Fruit fly (Drosophila melanogaster) whole organism, embryonic: ENCODE results near the gene CG6652.

Experiments
- Blimp-1 ChIP-seq: fragments of 200-800 bp; sonication (Bioruptor generic); optimal IDR thresholded peaks from 3 replicates; lab custom pipeline; 2018; ENCODE audit warnings: missing biosample characterization, missing genetic modification characterization, mild to moderate bottlenecking, moderate library complexity, missing genetic modification reagents
- Bteb2 ChIP-seq: fragments of 200-800 bp; sonication (Bioruptor generic); optimal IDR thresholded peaks from 2 replicates; lab custom pipeline; 2016; ENCODE audit warnings: missing biosample characterization, missing genetic modification characterization
- CG11560 ChIP-seq: fragments of 200-800 bp; sonication (Bioruptor generic); IDR thresholded peaks from 3 replicates; pipeline ENCODE4 v1.3.6; 2022; ENCODE audit warnings: missing biosample characterization, missing genetic modification characterization
- CG12219 ChIP-seq: fragments of 200-800 bp; sonication (Bioruptor generic); optimal IDR thresholded peaks from 3 replicates; lab custom pipeline; 2018; ENCODE audit warnings: missing biosample characterization, mild to moderate bottlenecking, missing genetic modification characterization
- CG12744 ChIP-seq: fragments of 200-800 bp; sonication (Bioruptor generic); optimal IDR thresholded peaks from 2 replicates; lab custom pipeline; 2016; ENCODE audit warnings: missing biosample characterization, missing genetic modification characterization
- CG15696 ChIP-seq: fragments of 200-800 bp; sonication (Bioruptor generic); optimal IDR thresholded peaks from 2 replicates; lab custom pipeline; 2019; ENCODE audit warnings: missing biosample characterization, mild to moderate bottlenecking, missing genetic modification characterization, moderate library complexity
- CG1647 ChIP-seq: fragments of 200-800 bp; sonication (Bioruptor generic); optimal IDR thresholded peaks from 3 replicates; lab custom pipeline; 2016; ENCODE audit warnings: missing biosample characterization, missing genetic modification characterization
- CG17186 ChIP-seq: fragments of 200-800 bp; sonication (Bioruptor generic); optimal IDR thresholded peaks from 3 replicates; lab custom pipeline; 2017; ENCODE audit warnings: missing biosample characterization, missing genetic modification reagents, missing genetic modification characterization
- CG2116 ChIP-seq: fragments of 200-800 bp; sonication (Bioruptor generic); optimal IDR thresholded peaks from 3 replicates; lab custom pipeline; 2018; ENCODE audit warnings: missing biosample characterization, mild to moderate bottlenecking, missing genetic modification characterization
- CG2202 ChIP-seq: fragments of 200-800 bp; sonication (Bioruptor generic); optimal IDR thresholded peaks from 2 replicates; lab custom pipeline; 2018; ENCODE audit warnings: missing biosample characterization, mild to moderate bottlenecking, missing genetic modification characterization
- CG3065 ChIP-seq: fragments of 200-800 bp; sonication (Bioruptor generic); optimal IDR thresholded peaks from 2 replicates; lab custom pipeline; 2016; ENCODE audit warnings: missing biosample characterization, missing genetic modification characterization
- CG33557 ChIP-seq: fragments of 200-800 bp; sonication (Bioruptor generic); optimal IDR thresholded peaks from 2 replicates; lab custom pipeline; 2019; ENCODE audit warnings: missing biosample characterization, mild to moderate bottlenecking, missing genetic modification characterization, moderate library complexity
- CG4360 ChIP-seq: fragments of 200-800 bp; sonication (Bioruptor generic); IDR thresholded peaks from 2 replicates; pipeline ENCODE4 v1.3.6; 2022; ENCODE audit warnings: missing biosample characterization, missing genetic modification characterization
- CG5245 ChIP-seq: fragments of 200-800 bp; sonication (Bioruptor generic); optimal IDR thresholded peaks from 3 replicates; lab custom pipeline; 2016; ENCODE audit warnings: missing biosample characterization, missing genetic modification characterization
- CG6254 ChIP-seq: fragments of 200-800 bp; sonication (Bioruptor generic); optimal IDR thresholded peaks from 3 replicates; lab custom pipeline; 2017; ENCODE audit warnings: mild to moderate bottlenecking, missing biosample characterization, missing genetic modification reagents, missing genetic modification characterization
- CG6791 ChIP-seq: fragments of 200-800 bp; sonication (Bioruptor generic); IDR thresholded peaks from 3 replicates; pipeline ENCODE4 v1.3.6; 2022; ENCODE audit warnings: missing biosample characterization, missing genetic modification characterization; ENCODE audit not compliant: partially characterized antibody
- CG7928 ChIP-seq: fragments of 200-800 bp; sonication (Bioruptor generic); optimal IDR thresholded peaks from 2 replicates; lab custom pipeline; 2017; ENCODE audit warnings: missing biosample characterization, mild to moderate bottlenecking, missing genetic modification characterization
- CG8290 ChIP-seq, 3 experiments: fragments of 200-800 bp; sonication (Bioruptor generic); optimal IDR thresholded peaks; 2 replicates each; lab custom pipeline; 2016 to 2019; ENCODE audit warnings: missing biosample characterization in 3 of 3, missing genetic modification characterization in 3 of 3, mild to moderate bottlenecking in 2 of 3, moderate library complexity in 1 of 3
- CG9609 ChIP-seq: fragments of 200-800 bp; sonication (Bioruptor generic); optimal IDR thresholded peaks from 3 replicates; lab custom pipeline; 2016; ENCODE audit warnings: missing biosample characterization, missing genetic modification characterization
- Chrac-16 ChIP-seq: fragments of 200-800 bp; sonication (Bioruptor generic); optimal IDR thresholded peaks from 3 replicates; lab custom pipeline; 2016; ENCODE audit warnings: missing biosample characterization, missing genetic modification characterization
- CrebB ChIP-seq: fragments of 200-800 bp; sonication (Bioruptor generic); optimal IDR thresholded peaks from 3 replicates; lab custom pipeline; 2018; ENCODE audit warnings: missing biosample characterization, mild to moderate bottlenecking, missing genetic modification characterization
- Doc3 ChIP-seq: fragments of 200-800 bp; sonication (Bioruptor generic); IDR thresholded peaks from 3 replicates; pipeline ENCODE4 v1.3.6; 2022; ENCODE audit warnings: missing biosample characterization, missing genetic modification characterization; ENCODE audit not compliant: partially characterized antibody
- Drgx ChIP-seq: fragments of 200-800 bp; sonication (Bioruptor generic); IDR thresholded peaks from 2 replicates; pipeline ENCODE4 v1.3.6; 2022; ENCODE audit warnings: missing biosample characterization, missing genetic modification characterization
- E2f1 ChIP-seq: fragments of 200-800 bp; sonication (Bioruptor generic); IDR thresholded peaks from 2 replicates; pipeline ENCODE4 v1.3.6; 2022; ENCODE audit warnings: missing biosample characterization, missing genetic modification characterization
- HmgZ ChIP-seq: fragments of 200-800 bp; sonication (Bioruptor generic); optimal IDR thresholded peaks from 2 replicates; lab custom pipeline; 2018; ENCODE audit warnings: missing biosample characterization, mild to moderate bottlenecking, missing genetic modification characterization
- MTF-1 ChIP-seq: fragments of 200-800 bp; sonication (Bioruptor generic); optimal IDR thresholded peaks from 2 replicates; lab custom pipeline; 2018; ENCODE audit warnings: missing biosample characterization, mild to moderate bottlenecking, missing genetic modification characterization, borderline replicate concordance
- Mad ChIP-seq: fragments of 200-800 bp; sonication (Bioruptor generic); optimal IDR thresholded peaks from 2 replicates; lab custom pipeline; 2016; ENCODE audit warnings: missing biosample characterization, missing genetic modification characterization
- Poxn ChIP-seq: fragments of 200-800 bp; sonication (Bioruptor generic); IDR thresholded peaks from 2 replicates; pipeline ENCODE4 v1.3.6; 2022; ENCODE audit warnings: missing biosample characterization, missing genetic modification characterization
- Trl ChIP-seq, 3 experiments: fragments of >200 bp in 2 of 3; fragments of 200-800 bp in 1 of 3; sonication (Bioruptor generic) in 1 of 3; optimal IDR thresholded peaks; 2 replicates in 1 of 3; 3 replicates in 2 of 3; lab custom pipeline; 2016 to 2017; ENCODE audit warnings: missing biosample characterization in 1 of 3, missing genetic modification characterization in 1 of 3
- YL-1 ChIP-seq: fragments of 200-800 bp; sonication (Bioruptor generic); optimal IDR thresholded peaks from 3 replicates; lab custom pipeline; 2017; ENCODE audit warnings: missing biosample characterization, mild to moderate bottlenecking, missing genetic modification characterization
- al ChIP-seq: fragments of 200-800 bp; sonication (Bioruptor generic); IDR thresholded peaks from 2 replicates; pipeline ENCODE4 v1.3.6; 2022; ENCODE audit warnings: missing biosample characterization, missing genetic modification characterization
- ash1 ChIP-seq: fragments of 200-800 bp; sonication (Bioruptor generic); optimal IDR thresholded peaks from 2 replicates; lab custom pipeline; 2018; ENCODE audit warnings: missing biosample characterization, mild to moderate bottlenecking, missing genetic modification characterization
- bsh ChIP-seq, 2 experiments: fragments of 200-800 bp; sonication (Bioruptor generic); optimal IDR thresholded peaks; 2 replicates each; lab custom pipeline; 2017 to 2018; ENCODE audit warnings: mild to moderate bottlenecking in 2 of 2, missing biosample characterization in 2 of 2, missing genetic modification characterization in 2 of 2, moderate library complexity in 1 of 2
- cwo ChIP-seq: fragments of 200-800 bp; sonication (Bioruptor generic); optimal IDR thresholded peaks from 3 replicates; lab custom pipeline; 2017; ENCODE audit warnings: missing biosample characterization, missing genetic modification characterization, mild to moderate bottlenecking, moderate library complexity, missing genetic modification reagents
- danr ChIP-seq: fragments of 200-800 bp; sonication (Bioruptor generic); IDR thresholded peaks from 2 replicates; pipeline ENCODE4 v1.3.6; 2022; ENCODE audit warnings: missing biosample characterization, missing genetic modification characterization
- esg ChIP-seq: fragments of 200-800 bp; sonication (Bioruptor generic); conservative IDR thresholded peaks from 2 replicates; pipeline ENCODE4 v1.3.6; 2022; ENCODE audit warnings: missing biosample characterization, missing genetic modification characterization
- ftz-f1 ChIP-seq: fragments of 200-800 bp; sonication (Bioruptor generic); optimal IDR thresholded peaks from 2 replicates; lab custom pipeline; 2016; ENCODE audit warnings: missing biosample characterization, missing genetic modification characterization
- gce ChIP-seq: fragments of 200-800 bp; sonication (Bioruptor generic); IDR thresholded peaks from 3 replicates; pipeline ENCODE4 v1.3.6; 2022; ENCODE audit warnings: missing biosample characterization, missing genetic modification characterization
- gcm ChIP-seq: fragments of 200-800 bp; sonication (Bioruptor generic); optimal IDR thresholded peaks from 2 replicates; lab custom pipeline; 2019; ENCODE audit warnings: missing biosample characterization, mild to moderate bottlenecking, missing genetic modification characterization, moderate library complexity
- grau ChIP-seq: fragments of 200-800 bp; optimal IDR thresholded peaks from 3 replicates; lab custom pipeline; 2019; ENCODE audit warnings: missing biosample characterization, mild to moderate bottlenecking, missing genetic modification characterization, moderate library complexity
- insv ChIP-seq, 2 experiments: fragments of 200-800 bp; sonication (Bioruptor generic); optimal IDR thresholded peaks; 3 replicates each; lab custom pipeline; 2016 to 2018; ENCODE audit warnings: missing biosample characterization in 2 of 2, missing genetic modification characterization in 2 of 2
- lab ChIP-seq: fragments of 200-800 bp; sonication (Bioruptor generic); optimal IDR thresholded peaks from 3 replicates; lab custom pipeline; 2017; ENCODE audit warnings: missing biosample characterization, missing genetic modification characterization, mild to moderate bottlenecking, moderate library complexity, missing genetic modification reagents
- maf-S ChIP-seq: fragments of 200-800 bp; sonication (Bioruptor generic); optimal IDR thresholded peaks from 2 replicates; lab custom pipeline; 2016; ENCODE audit warnings: missing biosample characterization, missing genetic modification characterization
- nmo ChIP-seq: fragments of 200-800 bp; sonication (Bioruptor generic); optimal IDR thresholded peaks from 2 replicates; lab custom pipeline; 2018; ENCODE audit warnings: missing biosample characterization, mild to moderate bottlenecking, missing genetic modification characterization, moderate library complexity
- pho ChIP-seq: fragments of 200-800 bp; sonication (Bioruptor generic); optimal IDR thresholded peaks from 2 replicates; lab custom pipeline; 2016; ENCODE audit warnings: missing biosample characterization, missing genetic modification characterization
- salm ChIP-seq: fragments of 200-800 bp; sonication (Bioruptor generic); optimal IDR thresholded peaks from 2 replicates; lab custom pipeline; 2018; ENCODE audit warnings: missing biosample characterization, mild to moderate bottlenecking, missing genetic modification characterization
- sc ChIP-seq, 3 experiments: fragments of >200 bp in 2 of 3; fragments of 200-800 bp in 1 of 3; sonication (Bioruptor generic) in 1 of 3; optimal IDR thresholded peaks; 2 replicates in 2 of 3; 3 replicates in 1 of 3; lab custom pipeline; 2017; ENCODE audit warnings: mild to moderate bottlenecking in 1 of 3, missing biosample characterization in 1 of 3, missing genetic modification characterization in 1 of 3, missing genetic modification reagents in 1 of 3
- slou ChIP-seq: fragments of 200-800 bp; sonication (Bioruptor generic); optimal IDR thresholded peaks from 3 replicates; lab custom pipeline; 2016; ENCODE audit warnings: missing biosample characterization, missing genetic modification characterization
- tna ChIP-seq: fragments of 200-800 bp; sonication (Bioruptor generic); IDR thresholded peaks from 2 replicates; pipeline ENCODE4 v1.3.6; 2022; ENCODE audit warnings: missing biosample characterization, missing genetic modification characterization; ENCODE audit not compliant: partially characterized antibody

Gene CG6652

dm6 chr3L:17047811-17048239 is 25.2 kb upstream of the CG6652 start (continued):
- peak; percentile 60 for TF ChIP-seq Blimp-1
- TF ChIP-seq CG11560 (tag; lab: Robert Waterston, UW) = no peak
- TF ChIP-seq bsh (GFP tag; optimal IDR thresholded peaks at IDR 0.05; lab: Kevin White, UChicago) = peak in 1 of 2 experiments; percentile 63
- TF ChIP-seq Doc3 = no peak
- TF ChIP-seq HmgZ = peak; percentile 2
- no peak for TF ChIP-seq ftz-f1
- peak; percentile 6 for TF ChIP-seq grau (tag; lab: Kevin White, UChicago)
- peak; percentile 51 for TF ChIP-seq salm (tag; lab: Kevin White, UChicago)
- peak; percentile 19; the same call in 1 of the 2 replicates for TF ChIP-seq CG4360 (GFP tag; lab: Robert Waterston, UW)
- no peak for TF ChIP-seq insv (GFP tag; optimal IDR thresholded peaks at IDR 0.05; lab: Kevin White, UChicago)
- TF ChIP-seq maf-S (GFP tag; lab: Kevin White, UChicago) = no peak
- peak; percentile 5 for TF ChIP-seq nmo (GFP tag; lab: Kevin White, UChicago)
- TF ChIP-seq MTF-1 (GFP tag; lab: Kevin White, UChicago) = no peak
- TF ChIP-seq CG17186 = peak; percentile 5
- TF ChIP-seq danr (GFP tag; lab: Robert Waterston, UW) = no peak
- TF ChIP-seq CG2202 (tag; lab: Kevin White, UChicago) = peak; percentile 21
- TF ChIP-seq YL-1 = no peak
- TF ChIP-seq pho (GFP tag; lab: Kevin White, UChicago) = no peak
- no peak for TF ChIP-seq CG9609
- TF ChIP-seq ash1 (GFP tag; lab: Kevin White, UChicago) = no peak
- TF ChIP-seq gce = peak; percentile 48; the same call in 1 of the 3 replicates
- no peak for TF ChIP-seq CG7928 (GFP tag; lab: Kevin White, UChicago)
- peak; percentile 6 for TF ChIP-seq gcm (GFP tag; lab: Kevin White, UChicago)
- no peak for TF ChIP-seq Chrac-16 (GFP tag; lab: Kevin White, UChicago)
- TF ChIP-seq CrebB = peak; percentile 37
- peak; percentile 9 for TF ChIP-seq CG15696
- no peak for TF ChIP-seq Bteb2
- no peak for TF ChIP-seq tna (GFP tag; lab: Robert Waterston, UW)
- no peak for TF ChIP-seq Trl (optimal IDR thresholded peaks at IDR 0.05; lab: Kevin White, UChicago)
- TF ChIP-seq Trl (GFP tag; optimal IDR thresholded peaks at IDR 0.05; lab: Kevin White, UChicago) = no peak
- TF ChIP-seq CG12219 (GFP tag; lab: Kevin White, UChicago) = no peak
- no peak for TF ChIP-seq CG5245 (GFP tag; lab: Kevin White, UChicago)
- TF ChIP-seq CG33557 (GFP tag; lab: Kevin White, UChicago) = peak; percentile 5
- TF ChIP-seq CG12744 (GFP tag; lab: Kevin White, UChicago) = no peak
- peak; percentile 56 for TF ChIP-seq lab (GFP tag; lab: Kevin White, UChicago)
- TF ChIP-seq Mad (GFP tag; lab: Kevin White, UChicago) = no peak
- TF ChIP-seq CG8290 (GFP tag; optimal IDR thresholded peaks at IDR 0.05; lab: Kevin White, UChicago) = no peak
- TF ChIP-seq CG8290 (tag; optimal IDR thresholded peaks at IDR 0.05; lab: Kevin White, UChicago) = no peak
- TF ChIP-seq Drgx (GFP tag; lab: Robert Waterston, UW) = no peak
- no peak for TF ChIP-seq CG1647 (GFP tag; lab: Kevin White, UChicago)
- peak; percentile 44 for TF ChIP-seq CG6254 (GFP tag; lab: Kevin White, UChicago)
- TF ChIP-seq esg = no peak
- TF ChIP-seq al (GFP tag; lab: Robert Waterston, UW) = no peak
- TF ChIP-seq CG2116 (GFP tag; lab: Kevin White, UChicago) = no peak
- TF ChIP-seq cwo (GFP tag; lab: Kevin White, UChicago) = peak; percentile 21
- TF ChIP-seq E2f1 = no peak
- TF ChIP-seq Poxn (GFP tag; lab: Robert Waterston, UW) = no peak
- TF ChIP-seq CG6791 (GFP tag; lab: Robert Waterston, UW) = no peak
- TF ChIP-seq CG3065 = no peak
- no peak for TF ChIP-seq sc (optimal IDR thresholded peaks at IDR 0.05; lab: Kevin White, UChicago)
- TF ChIP-seq sc (GFP tag; optimal IDR thresholded peaks at IDR 0.05; lab: Kevin White, UChicago) = peak; percentile 22
- TF ChIP-seq slou (GFP tag; lab: Kevin White, UChicago) = no peak
